Worm (Caenorhabditis elegans): ENCODE data around the gene R160.12.

Gene R160.12

ce11 chrX:4424254-4424653 is 46.7 kb upstream of the R160.12 start:
- TF ChIP-seq lin-14 (GFP tag; optimal IDR thresholded peaks at IDR 0.05) (peak; percentile 29), ceh-8 (GFP tag; optimal IDR thresholded peaks at IDR 0.05) (no peak), aha-1 (tag; optimal IDR thresholded peaks at IDR 0.05) (no peak), rnt-1 (tag; optimal IDR thresholded peaks at IDR 0.05) (no peak), nhr-84 (tag; optimal IDR thresholded peaks at IDR 0.05) (no peak)

ce11 chrX:4418751-4419150 is 41.2 kb upstream of the R160.12 start, which contains the start of gene dop-1:
dop-1 (minus strand) TSS chrX:4418851.
- TF ChIP-seq efl-3 (GFP tag; optimal IDR thresholded peaks at IDR 0.05) (no peak), lin-39 (tag; optimal IDR thresholded peaks at IDR 0.05) (no peak), Y116A8C.19 (tag; optimal IDR thresholded peaks at IDR 0.05; ENCODE audit: borderline replicate concordance) (no peak), unc-98 (GFP tag; IDR thresholded peaks at IDR 0.05) (no peak), mef-2 (tag; optimal IDR thresholded peaks at IDR 0.05) (no peak), nhr-84 (tag; optimal IDR thresholded peaks at IDR 0.05) (no peak), lin-15B (tag; optimal IDR thresholded peaks at IDR 0.05) (no peak), tbx-2 (tag; optimal IDR thresholded peaks at IDR 0.05) (no peak), zip-4 (GFP tag; optimal IDR thresholded peaks at IDR 0.05) (no peak), lin-35 (GFP tag; optimal IDR thresholded peaks at IDR 0.05) (no peak), mep-1 (tag; optimal IDR thresholded peaks at IDR 0.05) (no peak), nhr-11 (tag; optimal IDR thresholded peaks at IDR 0.05) (no peak), nhr-47 (tag; optimal IDR thresholded peaks at IDR 0.05) (no peak), sptf-1 (tag; optimal IDR thresholded peaks at IDR 0.05) (no peak), nhr-90 (tag; optimal IDR thresholded peaks at IDR 0.05; ENCODE audit: poor library complexity) (no peak), fos-1 (tag; optimal IDR thresholded peaks at IDR 0.05) (no peak), sox-4 (tag; optimal IDR thresholded peaks at IDR 0.05) (no peak), xbp-1 (tag; optimal IDR thresholded peaks at IDR 0.05) (no peak)

DNA sequence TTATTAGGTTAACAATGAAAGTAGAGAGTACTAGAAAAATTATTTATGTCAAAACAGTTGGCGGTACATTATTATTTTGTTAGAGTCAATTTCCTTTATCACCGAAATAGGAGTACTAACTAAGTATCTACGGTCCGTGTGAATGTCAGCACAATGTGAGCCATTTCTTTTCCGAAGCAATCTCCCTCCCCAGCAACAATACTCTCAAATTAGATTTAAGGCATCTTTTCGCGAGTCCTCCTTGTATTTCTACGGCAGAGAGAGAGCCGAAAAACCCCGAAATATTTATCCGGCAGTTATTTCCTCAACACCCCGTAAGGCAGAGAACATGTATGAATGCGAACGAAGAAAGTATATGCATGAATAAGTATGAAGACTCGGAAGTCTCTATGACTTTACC is 37.7 kb upstream of the R160.12 start:
- TF ChIP-seq lin-14 (GFP tag; optimal IDR thresholded peaks at IDR 0.05) (peak; percentile 17), ama-1 (optimal IDR thresholded peaks at IDR 0.05) (no peak), hpl-2 (GFP tag; optimal IDR thresholded peaks at IDR 0.05) (no peak), C04F5.9 (tag; optimal IDR thresholded peaks at IDR 0.05) (no peak), fkh-10 (GFP tag; optimal IDR thresholded peaks at IDR 0.05) (peak; percentile 28), lin-15B (tag; optimal IDR thresholded peaks at IDR 0.05) (no peak)

ce11 chrX:4413206-4413605 is 35.6 kb upstream of the R160.12 start:
- TF ChIP-seq ztf-4 (tag; optimal IDR thresholded peaks at IDR 0.05) (no peak), nhr-28 (tag; optimal IDR thresholded peaks at IDR 0.05) (no peak), swsn-7 (tag; optimal IDR thresholded peaks at IDR 0.05) (no peak), dpl-1 (GFP tag; optimal IDR thresholded peaks at IDR 0.05) (no peak), nhr-85 (tag) (no peak), lin-39 (tag; optimal IDR thresholded peaks at IDR 0.05) (no peak), nhr-11 (tag; optimal IDR thresholded peaks at IDR 0.05) (no peak), ceh-8 (GFP tag; optimal IDR thresholded peaks at IDR 0.05) (no peak), sox-4 (tag; optimal IDR thresholded peaks at IDR 0.05) (no peak), grh-1 (GFP tag; IDR thresholded peaks at IDR 0.05) (no peak), efl-1 (optimal IDR thresholded peaks at IDR 0.05) (no peak), efl-1 (GFP tag; optimal IDR thresholded peaks at IDR 0.05 in 1 of 2) (no peak), Y116A8C.19 (tag; optimal IDR thresholded peaks at IDR 0.05; ENCODE audit: borderline replicate concordance) (no peak), fkh-4 (tag; optimal IDR thresholded peaks at IDR 0.05; ENCODE audit: borderline replicate concordance) (no peak), blmp-1 (tag; optimal IDR thresholded peaks at IDR 0.05) (no peak)

ce11 chrX:4410280-4410911 is 32.8 kb upstream of the R160.12 start:
- no peak for TF ChIP-seq nhr-84 (tag; optimal IDR thresholded peaks at IDR 0.05)
- no peak for TF ChIP-seq lin-14 (GFP tag; optimal IDR thresholded peaks at IDR 0.05)

All from whole organism, L1 larva.